Worm (Caenorhabditis elegans) whole organism, young adult: Measurements from ENCODE around the gene H03G16.5.

Experiments
- B0261.1 ChIP-seq: sonication (generic microtip); optimal IDR thresholded peaks from 2 replicates; lab custom pipeline; 2016; ENCODE audit warnings: mild to moderate bottlenecking, missing genetic modification characterization, moderate library complexity, missing compliant biosample characterization
- F10E7.11 ChIP-seq: sonication (generic microtip); optimal IDR thresholded peaks from 2 replicates; lab custom pipeline; 2017; ENCODE audit warnings: mild to moderate bottlenecking, missing genetic modification characterization, moderate library complexity, missing compliant biosample characterization
- F23B12.7 ChIP-seq: sonication (generic microtip); optimal IDR thresholded peaks from 2 replicates; lab custom pipeline; 2017; ENCODE audit warnings: missing genetic modification characterization, mild to moderate bottlenecking, missing compliant biosample characterization, antibody characterized with exemption, moderate library complexity; ENCODE audit not compliant: insufficient read depth
- F39B2.1 ChIP-seq: fragments of 200-800 bp; sonication (Bioruptor generic); IDR thresholded peaks from 2 replicates; pipeline ENCODE4 v1.3.6; 2022; ENCODE audit warnings: missing genetic modification reagents, missing genetic modification characterization, missing compliant biosample characterization
- F57A8.1 ChIP-seq: fragments of 200-800 bp; sonication (Bioruptor generic); optimal IDR thresholded peaks from 2 replicates; lab custom pipeline; 2018; ENCODE audit warnings: mild to moderate bottlenecking, missing genetic modification characterization, moderate library complexity, missing compliant biosample characterization
- F57C9.4 ChIP-seq: sonication (generic microtip); optimal IDR thresholded peaks from 2 replicates; lab custom pipeline; 2017; ENCODE audit warnings: mild to moderate bottlenecking, missing genetic modification characterization, missing compliant biosample characterization
- K11D2.4 ChIP-seq: fragments of 200-800 bp; sonication (Bioruptor generic); IDR thresholded peaks from 2 replicates; pipeline ENCODE4 v1.3.6; 2022; ENCODE audit warnings: missing genetic modification reagents, missing genetic modification characterization, missing compliant biosample characterization
- Y53G8AR.9 ChIP-seq: fragments of 200-800 bp; sonication (Bioruptor generic); conservative IDR thresholded peaks from 2 replicates; pipeline ENCODE4 v1.3.6; 2022; ENCODE audit warnings: missing genetic modification reagents, missing genetic modification characterization, missing compliant biosample characterization
- aptf-3 ChIP-seq: fragments of 200-800 bp; sonication (Bioruptor generic); IDR thresholded peaks from 2 replicates; pipeline ENCODE4 v1.3.6; 2022; ENCODE audit warnings: missing genetic modification characterization, missing compliant biosample characterization
- atf-7 ChIP-seq: sonication (generic microtip); optimal IDR thresholded peaks from 2 replicates; lab custom pipeline; 2017; ENCODE audit warnings: mild to moderate bottlenecking, missing genetic modification characterization, missing compliant biosample characterization
- athp-1 ChIP-seq: sonication (generic microtip); optimal IDR thresholded peaks from 2 replicates; lab custom pipeline; 2017; ENCODE audit warnings: mild to moderate bottlenecking, missing genetic modification characterization, missing compliant biosample characterization
- attf-3 ChIP-seq: fragments of 200-800 bp; sonication (Bioruptor generic); conservative IDR thresholded peaks from 2 replicates; pipeline ENCODE4 v1.3.6; 2022; ENCODE audit warnings: missing genetic modification reagents, missing genetic modification characterization, missing compliant biosample characterization
- bed-2 ChIP-seq: fragments of 200-800 bp; sonication (Bioruptor generic); IDR thresholded peaks from 2 replicates; pipeline ENCODE4 v1.3.6; 2022; ENCODE audit warnings: missing genetic modification reagents, missing genetic modification characterization, missing compliant biosample characterization
- cebp-1 ChIP-seq, 2 experiments: fragments of 200-800 bp in 1 of 2; sonication (Bioruptor generic) in 1 of 2; sonication (generic microtip) in 1 of 2; IDR thresholded peaks in 1 of 2; optimal IDR thresholded peaks in 1 of 2; 2 replicates each; pipeline versions ENCODE4 v1.3.6 to Lab custom; 2017 to 2022; ENCODE audit warnings: missing compliant biosample characterization in 2 of 2, missing genetic modification characterization in 2 of 2, mild to moderate bottlenecking in 1 of 2, missing genetic modification reagents in 1 of 2, moderate library complexity in 1 of 2
- cebp-2 ChIP-seq: fragments of 200-800 bp; sonication (Bioruptor generic); IDR thresholded peaks from 2 replicates; pipeline ENCODE4 v1.3.6; 2022; ENCODE audit warnings: missing genetic modification characterization, missing compliant biosample characterization
- ceh-40 ChIP-seq: fragments of 200-800 bp; sonication (Bioruptor generic); IDR thresholded peaks from 2 replicates; pipeline ENCODE4 v1.3.6; 2022; ENCODE audit warnings: missing genetic modification characterization, missing compliant biosample characterization
- ceh-58 ChIP-seq: fragments of 200-800 bp; sonication (Bioruptor generic); IDR thresholded peaks from 2 replicates; pipeline ENCODE4 v1.3.6; 2022; ENCODE audit warnings: missing genetic modification characterization, missing compliant biosample characterization
- dox-1 ChIP-seq: fragments of 200-800 bp; sonication (Bioruptor generic); IDR thresholded peaks from 2 replicates; pipeline ENCODE4 v1.3.6; 2022; ENCODE audit warnings: missing genetic modification reagents, missing genetic modification characterization, missing compliant biosample characterization
- dpff-1 ChIP-seq: sonication (generic microtip); optimal IDR thresholded peaks from 2 replicates; lab custom pipeline; 2017; ENCODE audit warnings: mild to moderate bottlenecking, missing genetic modification characterization, missing compliant biosample characterization
- egrh-3 ChIP-seq: fragments of 200-800 bp; sonication (Bioruptor generic); IDR thresholded peaks from 2 replicates; pipeline ENCODE4 v1.3.6; 2022; ENCODE audit warnings: missing genetic modification reagents, missing genetic modification characterization, missing compliant biosample characterization
- ekl-4 ChIP-seq: fragments of 200-800 bp; sonication (Bioruptor generic); IDR thresholded peaks from 2 replicates; pipeline ENCODE4 v1.3.6; 2022; ENCODE audit warnings: missing genetic modification reagents, missing genetic modification characterization, missing compliant biosample characterization
- ets-4 ChIP-seq: fragments of 200-800 bp; sonication (Bioruptor generic); optimal IDR thresholded peaks from 2 replicates; lab custom pipeline; 2018; ENCODE audit warnings: mild to moderate bottlenecking, missing genetic modification characterization, missing compliant biosample characterization
- hlh-12 ChIP-seq: sonication (generic microtip); optimal IDR thresholded peaks from 2 replicates; lab custom pipeline; 2016; ENCODE audit warnings: missing genetic modification characterization, missing compliant biosample characterization
- lag-1 ChIP-seq: fragments of 200-800 bp; sonication (Bioruptor generic); IDR thresholded peaks from 2 replicates; pipeline ENCODE4 v1.3.6; 2022; ENCODE audit warnings: missing genetic modification reagents, missing genetic modification characterization, missing compliant biosample characterization
- lin-35 ChIP-seq, 3 experiments: fragments of 150-350 bp in 2 of 3; sonication (generic microtip) in 1 of 3; optimal IDR thresholded peaks; 2 replicates each; lab custom pipeline; 2014 to 2018; ENCODE audit warnings: missing biosample characterization in 3 of 3, missing genetic modification characterization in 3 of 3, missing genetic modification reagents in 3 of 3
- madf-10 ChIP-seq: sonication (generic microtip); optimal IDR thresholded peaks from 2 replicates; lab custom pipeline; 2016; ENCODE audit warnings: mild to moderate bottlenecking, missing genetic modification characterization, missing compliant biosample characterization
- madf-3 ChIP-seq: fragments of 200-800 bp; sonication (Bioruptor generic); IDR thresholded peaks from 2 replicates; pipeline ENCODE4 v1.3.6; 2022; ENCODE audit warnings: missing genetic modification reagents, missing genetic modification characterization, missing compliant biosample characterization
- mes-4 ChIP-seq: sonication (generic microtip); optimal IDR thresholded peaks from 2 replicates; lab custom pipeline; 2016; ENCODE audit warnings: missing genotype, missing genetic modification characterization, missing compliant biosample characterization
- nhr-120 ChIP-seq: fragments of 200-800 bp; sonication (Bioruptor generic); IDR thresholded peaks from 2 replicates; pipeline ENCODE4 v1.3.6; 2022; ENCODE audit warnings: missing genetic modification characterization, missing compliant biosample characterization
- nhr-27 ChIP-seq: fragments of 200-800 bp; sonication (Bioruptor generic); optimal IDR thresholded peaks from 2 replicates; lab custom pipeline; 2018; ENCODE audit warnings: mild to moderate bottlenecking, missing genetic modification characterization, moderate library complexity, missing compliant biosample characterization
- rcor-1 ChIP-seq: fragments of 200-800 bp; sonication (Bioruptor generic); IDR thresholded peaks from 2 replicates; pipeline ENCODE4 v1.3.6; 2022; ENCODE audit warnings: missing genetic modification reagents, missing genetic modification characterization, missing compliant biosample characterization
- rpc-1 ChIP-seq, 2 experiments: fragments of 150-350 bp in 1 of 2; sonication (generic microtip) in 1 of 2; optimal IDR thresholded peaks; 2 replicates each; lab custom pipeline; 2014 to 2018; ENCODE audit warnings: missing biosample characterization in 1 of 2, missing genetic modification characterization in 1 of 2, missing genetic modification reagents in 1 of 2, missing genotype in 1 of 2
- snpc-1.1 ChIP-seq: sonication (generic microtip); optimal IDR thresholded peaks from 2 replicates; lab custom pipeline; 2017; ENCODE audit warnings: missing genetic modification characterization, mild to moderate bottlenecking, missing compliant biosample characterization, antibody characterized with exemption, moderate library complexity, missing genotype, missing genetic modification reagents; ENCODE audit not compliant: insufficient read depth
- snpc-4 ChIP-seq, 5 experiments: fragments of 150-350 bp in 1 of 5; sonication (generic microtip) in 4 of 5; optimal IDR thresholded peaks; 2 replicates each; lab custom pipeline; 2014 to 2018; ENCODE audit warnings: missing genetic modification characterization in 5 of 5, missing biosample characterization in 3 of 5, antibody characterized with exemption in 2 of 5, mild to moderate bottlenecking in 2 of 5, missing compliant biosample characterization in 2 of 5, missing genotype in 2 of 5, moderate library complexity in 2 of 5, missing genetic modification reagents in 1 of 5
- tbx-9 ChIP-seq: sonication (generic microtip); optimal IDR thresholded peaks from 2 replicates; lab custom pipeline; 2016; ENCODE audit warnings: borderline replicate concordance, missing genetic modification characterization, inconsistent platforms, missing compliant biosample characterization
- tlf-1 ChIP-seq: fragments of 200-800 bp; sonication (Bioruptor generic); optimal IDR thresholded peaks from 2 replicates; lab custom pipeline; 2018; ENCODE audit warnings: mild to moderate bottlenecking, missing genetic modification characterization, missing compliant biosample characterization
- unc-130 ChIP-seq: sonication (generic microtip); optimal IDR thresholded peaks from 2 replicates; lab custom pipeline; 2016; ENCODE audit warnings: missing genetic modification reagents, missing genetic modification characterization, missing compliant biosample characterization
- xnd-1 ChIP-seq: sonication (generic microtip); optimal IDR thresholded peaks from 2 replicates; lab custom pipeline; 2016; ENCODE audit warnings: missing genotype, missing genetic modification reagents, missing genetic modification characterization, missing compliant biosample characterization
- zim-3 ChIP-seq: sonication (generic microtip); optimal IDR thresholded peaks from 2 replicates; lab custom pipeline; 2017; ENCODE audit warnings: mild to moderate bottlenecking, missing genetic modification characterization, moderate library complexity, missing compliant biosample characterization
- ztf-25 ChIP-seq: fragments of 200-800 bp; sonication (Bioruptor generic); IDR thresholded peaks from 2 replicates; pipeline ENCODE4 v1.3.6; 2022; ENCODE audit warnings: missing genetic modification reagents, missing genetic modification characterization, missing compliant biosample characterization
- ztf-3 ChIP-seq: fragments of 200-800 bp; sonication (Bioruptor generic); optimal IDR thresholded peaks from 2 replicates; lab custom pipeline; 2018; ENCODE audit warnings: mild to moderate bottlenecking, missing genetic modification characterization, missing compliant biosample characterization
- ztf-6 ChIP-seq: fragments of 200-800 bp; sonication (Bioruptor generic); IDR thresholded peaks from 2 replicates; pipeline ENCODE4 v1.3.6; 2022; ENCODE audit warnings: missing genetic modification reagents, missing genetic modification characterization, missing compliant biosample characterization

Gene H03G16.5

ce11 chrX:15057900-15058299 lies 1.3 kb upstream of the H03G16.5 start:
- TF ChIP-seq F23B12.7 (no peak), F57A8.1 (GFP tag; lab: Kevin White, UChicago) (no peak), ekl-4 (GFP tag; lab: Robert Waterston, UW) (no peak), F10E7.11 (no peak), madf-10 (tag; lab: Kevin White, UChicago) (no peak), madf-3 (GFP tag; lab: Robert Waterston, UW) (no peak), snpc-4 (GFP tag; optimal IDR thresholded peaks at IDR 0.05; lab: Kevin White, UChicago) (no peak), snpc-4 (tag; optimal IDR thresholded peaks at IDR 0.05; lab: Kevin White, UChicago) (no peak), cebp-2 (GFP tag; lab: Robert Waterston, UW) (no peak), attf-3 (GFP tag; lab: Robert Waterston, UW) (no peak), hlh-12 (no peak), K11D2.4 (GFP tag; lab: Robert Waterston, UW) (no peak), nhr-120 (GFP tag; lab: Robert Waterston, UW) (no peak), ceh-40 (no peak), dox-1 (GFP tag; lab: Robert Waterston, UW) (no peak), ztf-25 (GFP tag; lab: Robert Waterston, UW) (no peak), atf-7 (tag; lab: Kevin White, UChicago) (no peak), Y53G8AR.9 (GFP tag; lab: Robert Waterston, UW) (no peak), ceh-58 (no peak), lag-1 (GFP tag; lab: Robert Waterston, UW) (no peak)
- TF ChIP-seq, all 124 proteins: peak for 0

DNA sequence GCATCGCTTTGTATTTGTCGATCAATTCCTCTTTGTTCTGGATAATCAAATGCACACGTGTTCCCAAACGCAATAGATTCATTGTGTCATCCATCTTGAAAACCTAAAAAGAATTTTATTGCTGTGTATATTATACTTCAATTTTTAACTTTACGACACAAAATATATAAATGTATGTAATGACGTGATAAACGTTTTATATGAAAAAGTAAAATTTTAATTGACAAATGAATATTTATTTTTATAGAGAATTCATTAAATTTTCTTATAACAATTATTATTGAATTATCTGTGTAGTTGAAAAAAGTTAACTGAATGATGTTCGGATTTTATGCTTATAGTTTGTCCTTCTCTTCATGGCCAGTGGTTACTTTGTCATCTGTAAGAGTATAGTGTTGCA lies 723 bp downstream of the H03G16.5 start, which contains the start of gene H03G16.7:
TSS of gene H03G16.7 (minus strand) at position 101 of the 400 bp plus-strand sequence.
- TF ChIP-seq ztf-6 (GFP tag; lab: Robert Waterston, UW) (no peak), F57C9.4 (tag; lab: Kevin White, UChicago) (no peak), zim-3 (tag; lab: Kevin White, UChicago) (no peak), B0261.1 (tag; lab: Kevin White, UChicago) (no peak), xnd-1 (tag; lab: Kevin White, UChicago) (no peak), athp-1 (tag; lab: Kevin White, UChicago) (no peak), F57A8.1 (GFP tag; lab: Kevin White, UChicago) (no peak), aptf-3 (GFP tag; lab: Robert Waterston, UW) (no peak), F39B2.1 (GFP tag; lab: Robert Waterston, UW) (no peak), madf-10 (tag; lab: Kevin White, UChicago) (no peak), nhr-27 (no peak), lag-1 (GFP tag; lab: Robert Waterston, UW) (no peak), ets-4 (GFP tag; lab: Kevin White, UChicago) (no peak), lin-35 (GFP tag; optimal IDR thresholded peaks at IDR 0.05; lab: Kevin White, UChicago) (no peak), snpc-1.1 (no peak), tlf-1 (no peak), dpff-1 (tag; lab: Kevin White, UChicago) (no peak)

- TF ChIP-seq atf-7 (tag; lab: Kevin White, UChicago) (no peak), bed-2 (GFP tag; lab: Robert Waterston, UW) (no peak), rpc-1 (optimal IDR thresholded peaks at IDR 0.05; lab: Kevin White, UChicago) (no peak), rpc-1 (tag; optimal IDR thresholded peaks at IDR 0.05; lab: Kevin White, UChicago) (no peak), mes-4 (tag; lab: Kevin White, UChicago) (no peak), rcor-1 (GFP tag; lab: Robert Waterston, UW) (no peak), ztf-3 (GFP tag; lab: Kevin White, UChicago) (no peak), tbx-9 (no peak), cebp-1 (GFP tag; IDR thresholded peaks at IDR 0.05; lab: Robert Waterston, UW) (no peak), cebp-1 (tag; optimal IDR thresholded peaks at IDR 0.05; lab: Kevin White, UChicago) (no peak), F10E7.11 (no peak), unc-130 (GFP tag; lab: Kevin White, UChicago) (no peak), egrh-3 (no peak), madf-10 (tag; lab: Kevin White, UChicago) (no peak)
These were observed 3.3 kb downstream of the H03G16.5 start, which contains the start of gene H03G16.1 for ce11 chrX:15053223-15053933. TSS of gene H03G16.1 (plus strand) at chrX:15053883.
